Worm (Caenorhabditis elegans) whole organism, young adult: ENCODE measurements around the gene Y97E10C.1.

Experiments used
- Y79H2A.3 ChIP-seq: fragments of 200-800 bp; sonication (Bioruptor generic); conservative IDR thresholded peaks from 2 replicates; pipeline ENCODE4 v1.3.6; 2022; ENCODE audit warnings: missing genetic modification reagents, missing genetic modification characterization, missing compliant biosample characterization
- rec-8 ChIP-seq, 2 experiments: sonication (generic microtip); optimal IDR thresholded peaks; 2 replicates each; lab custom pipeline; 2016; ENCODE audit warnings: mild to moderate bottlenecking in 2 of 2, missing genetic modification characterization in 2 of 2, missing genetic modification reagents in 2 of 2, missing genotype in 2 of 2, missing biosample characterization in 1 of 2, missing compliant biosample characterization in 1 of 2, moderate library complexity in 1 of 2
- snpc-4 ChIP-seq, 5 experiments: fragments of 150-350 bp in 1 of 5; sonication (generic microtip) in 4 of 5; optimal IDR thresholded peaks; 2 replicates each; lab custom pipeline; 2014 to 2018; ENCODE audit warnings: missing genetic modification characterization in 5 of 5, missing biosample characterization in 3 of 5, antibody characterized with exemption in 2 of 5, mild to moderate bottlenecking in 2 of 5, missing compliant biosample characterization in 2 of 5, missing genotype in 2 of 5, moderate library complexity in 2 of 5, missing genetic modification reagents in 1 of 5

- TF ChIP-seq rec-8 (tag; optimal IDR thresholded peaks at IDR 0.05; lab: Kevin White, UChicago): no peak
- no peak for TF ChIP-seq snpc-4 (GFP tag; optimal IDR thresholded peaks at IDR 0.05; lab: Kevin White, UChicago)
- no peak for TF ChIP-seq snpc-4 (tag; optimal IDR thresholded peaks at IDR 0.05; lab: Kevin White, UChicago)
- TF ChIP-seq Y79H2A.3 (GFP tag; lab: Robert Waterston, UW): no peak
Measured at ce11 chrV:7770961-7771360, 42.3 kb downstream of the Y97E10C.1 start, which contains the start of gene frpr-3.
